Fruit fly (Drosophila melanogaster) whole organism, wandering third instar larva: Measurements from ENCODE around the gene Andorra.

Experiments
- Abd-B ChIP-seq: fragments of >200 bp; optimal IDR thresholded peaks from 2 replicates; lab custom pipeline; 2017; ENCODE audit warnings: missing biosample characterization, missing genetic modification characterization
- CrebA ChIP-seq: fragments of 200-800 bp; sonication (Bioruptor generic); optimal IDR thresholded peaks from 2 replicates; lab custom pipeline; 2016; ENCODE audit warnings: missing biosample characterization, mild to moderate bottlenecking, missing genetic modification characterization, borderline replicate concordance
- Dfd ChIP-seq: fragments of >200 bp; optimal IDR thresholded peaks from 2 replicates; lab custom pipeline; 2017; ENCODE audit warnings: missing biosample characterization, missing genetic modification characterization
- Dif ChIP-seq: fragments of 200-275, 200-300 bp; sonication (Bioruptor generic); optimal IDR thresholded peaks from 2 replicates; lab custom pipeline; 2018; ENCODE audit warnings: missing biosample characterization, missing genetic modification characterization; ENCODE audit not compliant: partially characterized antibody
- GATAd ChIP-seq: sonication (Bioruptor generic); optimal IDR thresholded peaks from 2 replicates; lab custom pipeline; 2016; ENCODE audit warnings: missing biosample characterization, missing genetic modification characterization
- HLH106 ChIP-seq: fragments of 200-800 bp; optimal IDR thresholded peaks from 3 replicates; lab custom pipeline; 2019; ENCODE audit warnings: missing biosample characterization, mild to moderate bottlenecking, missing genetic modification characterization, moderate library complexity
- Hnf4 ChIP-seq: fragments of 200-800 bp; sonication (Bioruptor generic); optimal IDR thresholded peaks from 2 replicates; lab custom pipeline; 2016; ENCODE audit warnings: missing biosample characterization, mild to moderate bottlenecking, missing genetic modification characterization
- Hr78 ChIP-seq: fragments of >200 bp; optimal IDR thresholded peaks from 2 replicates; lab custom pipeline; 2017; ENCODE audit warnings: missing biosample characterization, missing genetic modification characterization
- Hr83 ChIP-seq: fragments of 200-300 bp; sonication (Bioruptor generic); optimal IDR thresholded peaks from 2 replicates; lab custom pipeline; 2016; ENCODE audit warnings: missing biosample characterization, mild to moderate bottlenecking, missing genetic modification characterization, moderate library complexity; ENCODE audit not compliant: poor library complexity, severe bottlenecking
- Mio ChIP-seq: sonication (Bioruptor generic); optimal IDR thresholded peaks from 2 replicates; lab custom pipeline; 2016; ENCODE audit warnings: missing biosample characterization, missing genetic modification characterization
- N ChIP-seq: fragments of >200 bp; optimal IDR thresholded peaks from 2 replicates; lab custom pipeline; 2018; ENCODE audit warnings: missing biosample characterization, missing external identifiers, missing genetic modification characterization
- OdsH ChIP-seq: fragments of 200-800 bp; sonication (Bioruptor generic); optimal IDR thresholded peaks from 2 replicates; lab custom pipeline; 2016; ENCODE audit warnings: missing biosample characterization, mild to moderate bottlenecking, missing genetic modification characterization
- Rel ChIP-seq, 2 experiments: fragments of 200-800 bp; sonication (Bioruptor generic) in 1 of 2; optimal IDR thresholded peaks; 2 replicates in 1 of 2; 3 replicates in 1 of 2; lab custom pipeline; 2016 to 2019; ENCODE audit warnings: mild to moderate bottlenecking in 2 of 2, missing biosample characterization in 2 of 2, missing genetic modification characterization in 2 of 2, moderate library complexity in 1 of 2
- Sp1 ChIP-seq: fragments of 200-800 bp; sonication (Bioruptor generic); optimal IDR thresholded peaks from 3 replicates; lab custom pipeline; 2019; ENCODE audit warnings: missing biosample characterization, mild to moderate bottlenecking, missing genetic modification characterization, moderate library complexity
- Vsx2 ChIP-seq: fragments of 200-300, 225-300 bp; sonication (Bioruptor generic); optimal IDR thresholded peaks from 2 replicates; lab custom pipeline; 2018; ENCODE audit warnings: missing biosample characterization, missing genetic modification characterization; ENCODE audit not compliant: partially characterized antibody
- br ChIP-seq: fragments of 200-800 bp; sonication (Bioruptor generic); optimal IDR thresholded peaks from 2 replicates; lab custom pipeline; 2016; ENCODE audit warnings: missing biosample characterization, missing genetic modification characterization
- brk ChIP-seq: fragments of 200-800 bp; sonication (Bioruptor generic); optimal IDR thresholded peaks from 2 replicates; lab custom pipeline; 2016; ENCODE audit warnings: missing biosample characterization, mild to moderate bottlenecking, missing genetic modification characterization
- dl ChIP-seq, 2 experiments: fragments of 175-275, 200-275 bp in 1 of 2; fragments of 200-275 bp in 1 of 2; sonication (Bioruptor generic); optimal IDR thresholded peaks; lab custom pipeline; 2018; ENCODE audit warnings: mild to moderate bottlenecking in 2 of 2, missing biosample characterization in 2 of 2, missing genetic modification characterization in 2 of 2, moderate library complexity in 2 of 2; ENCODE audit not compliant: partially characterized antibody in 2 of 2, insufficient read depth in 1 of 2
- dmrt93B ChIP-seq: fragments of 200-800 bp; sonication (Bioruptor generic); optimal IDR thresholded peaks from 2 replicates; lab custom pipeline; 2018; ENCODE audit warnings: missing biosample characterization, mild to moderate bottlenecking, missing genetic modification characterization
- ey ChIP-seq: fragments of 200-800 bp; sonication (Bioruptor generic); optimal IDR thresholded peaks from 2 replicates; lab custom pipeline; 2016; ENCODE audit warnings: missing biosample characterization, missing genetic modification characterization
- foxo ChIP-seq, 2 experiments: fragments of 200-800 bp; sonication (Bioruptor generic); optimal IDR thresholded peaks; 2 replicates in 1 of 2; 3 replicates in 1 of 2; lab custom pipeline; 2016 to 2017; ENCODE audit warnings: missing biosample characterization in 2 of 2, missing genetic modification characterization in 2 of 2
- fru ChIP-seq: fragments of 200-800 bp; sonication (Bioruptor generic); optimal IDR thresholded peaks from 3 replicates; lab custom pipeline; 2016; ENCODE audit warnings: missing biosample characterization, mild to moderate bottlenecking, missing genetic modification characterization
- h ChIP-seq: fragments of 200-800 bp; sonication (Bioruptor generic); optimal IDR thresholded peaks from 3 replicates; lab custom pipeline; 2016; ENCODE audit warnings: missing biosample characterization, mild to moderate bottlenecking, missing genetic modification characterization
- jim ChIP-seq: fragments of 175-275, 200-325 bp; sonication (Bioruptor generic); optimal IDR thresholded peaks from 2 replicates; lab custom pipeline; 2016; ENCODE audit warnings: missing biosample characterization, mild to moderate bottlenecking, missing genetic modification characterization
- lola ChIP-seq: fragments of >200 bp; optimal IDR thresholded peaks from 2 replicates; lab custom pipeline; 2017; ENCODE audit warnings: missing biosample characterization, missing genetic modification characterization
- pan ChIP-seq: fragments of >200 bp; optimal IDR thresholded peaks from 2 replicates; lab custom pipeline; 2017
- rgr ChIP-seq: fragments of 200-800 bp; sonication (Bioruptor generic); optimal IDR thresholded peaks from 3 replicates; lab custom pipeline; 2016; ENCODE audit warnings: missing biosample characterization, mild to moderate bottlenecking, missing genetic modification characterization
- sv ChIP-seq: fragments of 200-800 bp; sonication (Bioruptor generic); optimal IDR thresholded peaks from 3 replicates; lab custom pipeline; 2016; ENCODE audit warnings: missing biosample characterization, missing genetic modification characterization
- usp ChIP-seq: fragments of >200 bp; optimal IDR thresholded peaks from 2 replicates; lab custom pipeline; 2017; ENCODE audit warnings: missing biosample characterization, missing genetic modification characterization
- woc ChIP-seq: sonication (Bioruptor generic); optimal IDR thresholded peaks from 2 replicates; lab custom pipeline; 2016; ENCODE audit warnings: missing biosample characterization, mild to moderate bottlenecking, missing genetic modification characterization

The Andorra gene

dm6 chrX:18179372-18179771 lies at the start of gene Andorra:
Gene Andorra (minus strand): TSS chrX:18179472.
- TF ChIP-seq jim (GFP tag; lab: Kevin White, UChicago) = no peak
- TF ChIP-seq lola (GFP tag; lab: Kevin White, UChicago) = no peak
- no peak for TF ChIP-seq Hr78 (GFP tag; lab: Kevin White, UChicago)
- TF ChIP-seq OdsH = no peak
- TF ChIP-seq GATAd (GFP tag; lab: Kevin White, UChicago) = no peak
- no peak for TF ChIP-seq woc (GFP tag; lab: Kevin White, UChicago)
- TF ChIP-seq foxo (GFP tag; optimal IDR thresholded peaks at IDR 0.05; lab: Kevin White, UChicago) = no peak
- no peak for TF ChIP-seq br (GFP tag; lab: Kevin White, UChicago)
- TF ChIP-seq pan (lab: Kevin White, UChicago) = no peak
- no peak for TF ChIP-seq dmrt93B (GFP tag; lab: Kevin White, UChicago)
- no peak for TF ChIP-seq sv (GFP tag; lab: Kevin White, UChicago)
- TF ChIP-seq ey (GFP tag; lab: Kevin White, UChicago) = no peak
- TF ChIP-seq Sp1 = no peak
- TF ChIP-seq N = no peak
- TF ChIP-seq Dif (GFP tag; lab: Kevin White, UChicago) = no peak
- no peak for TF ChIP-seq Vsx2
- no peak for TF ChIP-seq HLH106 (tag; lab: Kevin White, UChicago)
- no peak for TF ChIP-seq Hnf4 (GFP tag; lab: Kevin White, UChicago)
- no peak for TF ChIP-seq Abd-B (GFP tag; lab: Kevin White, UChicago)
- TF ChIP-seq dl (GFP tag; optimal IDR thresholded peaks at IDR 0.05; lab: Kevin White, UChicago; ENCODE audit: insufficient read depth in 1 of 2, partially characterized antibody in 2 of 2) = no peak
- TF ChIP-seq, all 38 proteins: peak for 0

dm6 chrX:18225976-18226375 lies 46.7 kb upstream of the Andorra start, which contains the start of gene CG33639:
Gene CG33639 (minus strand): TSS chrX:18226076.
- TF ChIP-seq GATAd (GFP tag; lab: Kevin White, UChicago) (no peak), sv (GFP tag; lab: Kevin White, UChicago) (no peak), Hr83 (GFP tag; lab: Kevin White, UChicago) (no peak), Dfd (GFP tag; lab: Kevin White, UChicago) (peak; percentile 40), dl (GFP tag; optimal IDR thresholded peaks at IDR 0.05; lab: Kevin White, UChicago; ENCODE audit: insufficient read depth in 1 of 2, partially characterized antibody in 2 of 2) (no peak)
- TF ChIP-seq, all 38 proteins: peak for 1

- TF ChIP-seq rgr (GFP tag; lab: Kevin White, UChicago) = no peak
- no peak for TF ChIP-seq fru (GFP tag; lab: Kevin White, UChicago)
- no peak for TF ChIP-seq Mio (GFP tag; lab: Kevin White, UChicago)
- TF ChIP-seq br (GFP tag; lab: Kevin White, UChicago) = no peak
- TF ChIP-seq CrebA = no peak
- no peak for TF ChIP-seq Dfd (GFP tag; lab: Kevin White, UChicago)
- TF ChIP-seq foxo (GFP tag; optimal IDR thresholded peaks at IDR 0.05; lab: Kevin White, UChicago) = no peak
- no peak for TF ChIP-seq Hr83 (GFP tag; lab: Kevin White, UChicago)
- TF ChIP-seq Vsx2 = no peak
- TF ChIP-seq usp (GFP tag; lab: Kevin White, UChicago) = no peak
- no peak for TF ChIP-seq jim (GFP tag; lab: Kevin White, UChicago)
- no peak for TF ChIP-seq dmrt93B (GFP tag; lab: Kevin White, UChicago)
- no peak for TF ChIP-seq Hr78 (GFP tag; lab: Kevin White, UChicago)
- TF ChIP-seq h (GFP tag; lab: Kevin White, UChicago) = no peak
- TF ChIP-seq lola (GFP tag; lab: Kevin White, UChicago) = no peak
- no peak for TF ChIP-seq Rel (GFP tag; optimal IDR thresholded peaks at IDR 0.05; lab: Kevin White, UChicago)
- no peak for TF ChIP-seq Rel (tag; optimal IDR thresholded peaks at IDR 0.05; lab: Kevin White, UChicago)
- TF ChIP-seq brk (GFP tag; lab: Kevin White, UChicago) = no peak
Measured at dm6 chrX:18208930-18209477, 29.7 kb upstream of the Andorra start, which contains the start of gene Him. Gene Him (plus strand): TSS chrX:18209427.

dm6 chrX:18208079-18208865 lies 29.0 kb upstream of the Andorra start:
- TF ChIP-seq br (GFP tag; lab: Kevin White, UChicago) (no peak), pan (lab: Kevin White, UChicago) (no peak), dmrt93B (GFP tag; lab: Kevin White, UChicago) (no peak)
